Fruit fly (Drosophila melanogaster): ENCODE data around the gene CG7453.
A peak's percentile ranks its signal among the peaks of the same experiment; 100 is the strongest.

Gene CG7453

dm6 chrX:19164726-19165125 lies 15.2 kb upstream of the CG7453 start (continued):
- TF ChIP-seq CG7271 (tag; optimal IDR thresholded peaks at IDR 0.05) (no peak), Trl (optimal IDR thresholded peaks at IDR 0.05) (no peak), Trl (GFP tag; optimal IDR thresholded peaks at IDR 0.05) (peak; percentile 17), otp (GFP tag; IDR thresholded peaks at IDR 0.05) (no peak), H15 (GFP tag; IDR thresholded peaks at IDR 0.05) (no peak), btn (GFP tag; optimal IDR thresholded peaks at IDR 0.05) (no peak), zen2 (GFP tag; IDR thresholded peaks at IDR 0.05; ENCODE audit: partially characterized antibody) (no peak), grau (tag; optimal IDR thresholded peaks at IDR 0.05) (peak; percentile 5), CG10979 (tag; optimal IDR thresholded peaks at IDR 0.05) (no peak), CG1603 (tag; optimal IDR thresholded peaks at IDR 0.05) (no peak), Rx (GFP tag; IDR thresholded peaks at IDR 0.05) (no peak), CG17385 (GFP tag; optimal IDR thresholded peaks at IDR 0.05) (peak; percentile 1), sob (GFP tag; IDR thresholded peaks at IDR 0.05) (no peak; the same call in 1 of the 2 replicates), gsb-n (tag; optimal IDR thresholded peaks at IDR 0.05) (no peak), gem (tag; optimal IDR thresholded peaks at IDR 0.05) (peak; percentile 53), Vsx1 (GFP tag; optimal IDR thresholded peaks at IDR 0.05) (no peak), Med (GFP tag) (peak; percentile 8), slp2 (GFP tag; optimal IDR thresholded peaks at IDR 0.05) (peak; percentile 17), HLH4C (GFP tag; IDR thresholded peaks at IDR 0.05; ENCODE audit: partially characterized antibody) (no peak), CG14441 (GFP tag; IDR thresholded peaks at IDR 0.05) (no peak), trh (GFP tag; optimal IDR thresholded peaks at IDR 0.05) (no peak), pita (GFP tag; optimal IDR thresholded peaks at IDR 0.05) (no peak), CG11085 (GFP tag; IDR thresholded peaks at IDR 0.05) (no peak), PHDP (tag; optimal IDR thresholded peaks at IDR 0.05) (peak; percentile 15), crol (GFP tag; IDR thresholded peaks at IDR 0.05) (no peak), NfI (GFP tag; optimal IDR thresholded peaks at IDR 0.05) (no peak), Doc2 (GFP tag; IDR thresholded peaks at IDR 0.05) (no peak), MESR4 (GFP tag; optimal IDR thresholded peaks at IDR 0.05) (no peak), toy (GFP tag; IDR thresholded peaks at IDR 0.05) (no peak), bowl (GFP tag; IDR thresholded peaks at IDR 0.05) (no peak), wor (GFP tag; IDR thresholded peaks at IDR 0.05) (no peak), psq (GFP tag; optimal IDR thresholded peaks at IDR 0.05) (no peak), oc (tag; optimal IDR thresholded peaks at IDR 0.05) (no peak), D19A (tag; optimal IDR thresholded peaks at IDR 0.05) (no peak), cad (GFP tag; optimal IDR thresholded peaks at IDR 0.05) (no peak), Mad (GFP tag; optimal IDR thresholded peaks at IDR 0.05) (no peak), ci (GFP tag; IDR thresholded peaks at IDR 0.05) (no peak), CG11695 (GFP tag; IDR thresholded peaks at IDR 0.05) (0 out of 3 replicates have a peak, but pooled peaks have one; percentile 9), sna (GFP tag; IDR thresholded peaks at IDR 0.05; ENCODE audit: partially characterized antibody) (no peak), Mrtf (GFP tag; IDR thresholded peaks at IDR 0.05) (no peak), prd (optimal IDR thresholded peaks at IDR 0.05) (no peak), prd (GFP tag; IDR thresholded peaks at IDR 0.05) (peak; percentile 43; the same call in 1 of the 3 replicates), Antp (GFP tag; optimal IDR thresholded peaks at IDR 0.05) (peak; percentile 25), trem (tag; optimal IDR thresholded peaks at IDR 0.05) (no peak), jing (GFP tag; optimal IDR thresholded peaks at IDR 0.05) (no peak), shn (GFP tag; optimal IDR thresholded peaks at IDR 0.05) (no peak), pan (optimal IDR thresholded peaks at IDR 0.05) (no peak), pan (GFP tag; optimal IDR thresholded peaks at IDR 0.05 in 1 of 2, IDR thresholded peaks at IDR 0.05 in 1 of 2) (no peak), CG14965 (GFP tag; optimal IDR thresholded peaks at IDR 0.05; ENCODE audit: borderline replicate concordance) (no peak), ranshi (GFP tag; IDR thresholded peaks at IDR 0.05) (no peak), bab2 (GFP tag; optimal IDR thresholded peaks at IDR 0.05) (peak; percentile 32), zen (tag; optimal IDR thresholded peaks at IDR 0.05) (no peak), CG5180 (GFP tag; optimal IDR thresholded peaks at IDR 0.05) (peak; percentile 13)
